Fruit fly (Drosophila melanogaster) whole organism: ENCODE data around the gene CG10730.

Experiments used
- CG8478 ChIP-seq: fragments of >200 bp; optimal IDR thresholded peaks from 2 replicates; lab custom pipeline; 2018; ENCODE audit warnings: inconsistent platforms
- Dll ChIP-seq: fragments of >200 bp; optimal IDR thresholded peaks from 2 replicates; lab custom pipeline; 2017
- pan ChIP-seq: fragments of >200 bp; optimal IDR thresholded peaks from 2 replicates; lab custom pipeline; 2017
- psq ChIP-seq: fragments of >200 bp; optimal IDR thresholded peaks from 2 replicates; lab custom pipeline; 2017
- usp ChIP-seq: fragments of >200 bp; optimal IDR thresholded peaks from 2 replicates; lab custom pipeline; 2017; ENCODE audit warnings: missing biosample characterization, missing genetic modification characterization, mixed read lengths

DNA sequence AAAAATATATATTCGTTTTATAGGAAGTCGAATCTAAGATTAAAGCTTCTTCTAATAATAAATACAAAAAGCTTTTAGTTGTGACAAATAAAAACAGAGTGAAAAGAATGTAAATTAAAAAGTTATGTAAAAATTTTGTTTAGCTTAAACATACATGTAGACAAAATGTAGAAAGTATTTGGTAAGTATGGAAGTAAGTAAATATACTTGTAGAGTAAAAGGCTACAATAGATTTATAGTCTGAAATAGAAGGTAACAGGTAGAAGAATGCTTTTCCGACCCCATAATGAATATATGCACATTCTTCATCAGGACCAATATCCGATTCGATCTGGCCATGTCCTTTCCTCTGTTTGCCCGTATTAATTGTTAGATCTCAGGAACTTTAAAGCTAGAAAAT is 47.7 kb downstream of the CG10730 start:
- no peak for TF ChIP-seq psq (lab: Kevin White, UChicago)
- TF ChIP-seq usp = no peak
- no peak for TF ChIP-seq Dll (lab: Kevin White, UChicago)
- TF ChIP-seq CG8478 = no peak
- TF ChIP-seq pan (lab: Kevin White, UChicago) = no peak
